Fruit fly (Drosophila melanogaster) whole organism, embryonic: Measurements from ENCODE around the gene Mipp2.

Source experiments
- Antp ChIP-seq: fragments of 200-800 bp; sonication (Bioruptor generic); optimal IDR thresholded peaks from 3 replicates; lab custom pipeline; 2016; ENCODE audit warnings: missing biosample characterization, missing genetic modification characterization
- CG10366 ChIP-seq: fragments of 200-800 bp; sonication (Bioruptor generic); IDR thresholded peaks from 2 replicates; pipeline ENCODE4 v1.3.6; 2022; ENCODE audit warnings: missing biosample characterization, missing genetic modification characterization
- CG12744 ChIP-seq: fragments of 200-800 bp; sonication (Bioruptor generic); optimal IDR thresholded peaks from 2 replicates; lab custom pipeline; 2016; ENCODE audit warnings: missing biosample characterization, missing genetic modification characterization
- CG17359 ChIP-seq: fragments of 200-800 bp; sonication (Bioruptor generic); optimal IDR thresholded peaks from 3 replicates; lab custom pipeline; 2018; ENCODE audit warnings: missing biosample characterization, mild to moderate bottlenecking, missing genetic modification characterization, moderate library complexity
- CG4707 ChIP-seq: fragments of 200-800 bp; sonication (Bioruptor generic); optimal IDR thresholded peaks from 2 replicates; lab custom pipeline; 2018; ENCODE audit warnings: missing biosample characterization, mild to moderate bottlenecking, missing genetic modification characterization, moderate library complexity
- CG5180 ChIP-seq: fragments of 200-800 bp; sonication (Bioruptor generic); optimal IDR thresholded peaks from 3 replicates; lab custom pipeline; 2017; ENCODE audit warnings: missing biosample characterization, missing genetic modification characterization, mild to moderate bottlenecking, moderate library complexity, missing genetic modification reagents
- Fer1 ChIP-seq: fragments of 200-800 bp; sonication (Bioruptor generic); optimal IDR thresholded peaks from 2 replicates; lab custom pipeline; 2017; ENCODE audit warnings: missing biosample characterization, mild to moderate bottlenecking, missing genetic modification characterization
- Med ChIP-seq: fragments of 200-800 bp; sonication (Bioruptor generic); peaks from one replicate; lab custom pipeline; 2016; ENCODE audit warnings: missing biosample characterization, missing genetic modification characterization, mild to moderate bottlenecking, inconsistent platforms, moderate library complexity
- bbx ChIP-seq: fragments of 200-800 bp; sonication (Bioruptor generic); IDR thresholded peaks from 2 replicates; pipeline ENCODE4 v1.3.6; 2022; ENCODE audit warnings: missing biosample characterization, missing genetic modification characterization; ENCODE audit not compliant: partially characterized antibody

- no peak for TF ChIP-seq bbx (GFP tag; lab: Robert Waterston, UW)
- TF ChIP-seq Fer1 (GFP tag; lab: Kevin White, UChicago), result no peak
- no peak for TF ChIP-seq CG17359 (tag; lab: Kevin White, UChicago)
- no peak for TF ChIP-seq Antp (GFP tag; lab: Kevin White, UChicago)
- no peak for TF ChIP-seq CG5180 (GFP tag; lab: Kevin White, UChicago)
- no peak for TF ChIP-seq CG10366 (GFP tag; lab: Robert Waterston, UW)
- no peak for TF ChIP-seq CG4707 (GFP tag; lab: Kevin White, UChicago)
- TF ChIP-seq Med, result no peak
- no peak for TF ChIP-seq CG12744 (GFP tag; lab: Kevin White, UChicago)
Measured at dm6 chrX:6050282-6050934, 40.9 kb downstream of the Mipp2 start, which contains the start of gene CG5921.
